Fruit fly (Drosophila melanogaster): Measurements from ENCODE around the gene CG4594.
A peak's percentile ranks its signal among the peaks of the same experiment; 100 is the strongest.

DNA sequence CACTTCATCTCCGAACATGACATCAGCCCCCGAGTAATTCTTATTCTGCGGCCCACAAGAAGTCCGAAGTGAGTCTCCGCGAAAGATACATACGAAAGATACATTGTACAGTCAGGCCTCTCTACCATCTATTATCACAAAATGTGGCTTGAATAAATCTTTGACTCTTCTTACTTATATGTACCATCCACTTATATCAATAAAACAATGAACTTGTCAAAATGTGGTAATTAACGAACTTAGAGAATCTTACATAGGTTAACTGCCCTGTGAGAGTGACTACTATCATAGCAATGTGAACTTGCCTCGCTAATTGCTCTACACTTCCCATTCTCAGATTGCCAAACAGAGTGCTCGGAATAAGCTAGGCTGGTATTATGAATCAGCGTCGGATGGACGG lies 13.3 kb upstream of the CG4594 start:
- TF ChIP-seq CG6276 (GFP tag; optimal IDR thresholded peaks at IDR 0.05) (peak; percentile 29), esn (GFP tag; optimal IDR thresholded peaks at IDR 0.05) (no peak), ss (GFP tag; optimal IDR thresholded peaks at IDR 0.05) (no peak), net (GFP tag; optimal IDR thresholded peaks at IDR 0.05) (peak; percentile 20), Sox15 (GFP tag; optimal IDR thresholded peaks at IDR 0.05) (no peak), CG1621 (tag; optimal IDR thresholded peaks at IDR 0.05) (no peak), Sox14 (GFP tag; optimal IDR thresholded peaks at IDR 0.05) (no peak), CG32006 (GFP tag; optimal IDR thresholded peaks at IDR 0.05) (no peak), CG11902 (GFP tag; optimal IDR thresholded peaks at IDR 0.05) (no peak), CG11762 (GFP tag; optimal IDR thresholded peaks at IDR 0.05; ENCODE audit: insufficient read depth) (no peak), Lpt (GFP tag; optimal IDR thresholded peaks at IDR 0.05) (no peak), Blimp-1 (GFP tag; optimal IDR thresholded peaks at IDR 0.05) (no peak), Gug (GFP tag; IDR thresholded peaks at IDR 0.05) (peak; percentile 69), achi (GFP tag; optimal IDR thresholded peaks at IDR 0.05) (peak; percentile 30)

Data from whole organism, prepupa.